Worm (Caenorhabditis elegans) whole organism, midembryonic: ENCODE results near the gene col-176.

Source experiments
- T22C8.4 ChIP-seq: fragments of 200-800 bp; sonication (Bioruptor generic); IDR thresholded peaks from 2 replicates; pipeline ENCODE4 v1.3.6; 2022; ENCODE audit warnings: missing genetic modification characterization, missing compliant biosample characterization
- cog-1 ChIP-seq: sonication (generic microtip); optimal IDR thresholded peaks from 2 replicates; lab custom pipeline; 2016; ENCODE audit warnings: missing genetic modification characterization, missing compliant biosample characterization
- flt-1 ChIP-seq: fragments of 200-800 bp; sonication (Bioruptor generic); IDR thresholded peaks from 2 replicates; pipeline ENCODE4 v1.3.6; 2022; ENCODE audit warnings: missing genetic modification characterization, missing compliant biosample characterization
- klf-2 ChIP-seq: fragments of 200-800 bp; sonication (Bioruptor generic); conservative IDR thresholded peaks from 2 replicates; pipeline ENCODE4 v1.3.6; 2022; ENCODE audit warnings: missing genetic modification reagents, missing genetic modification characterization, missing compliant biosample characterization
- med-1 ChIP-seq: sonication (generic microtip); optimal IDR thresholded peaks from 2 replicates; lab custom pipeline; 2017; ENCODE audit warnings: missing genetic modification characterization, mild to moderate bottlenecking, missing compliant biosample characterization, antibody characterized with exemption, missing genetic modification reagents; ENCODE audit not compliant: insufficient read depth
- tab-1 ChIP-seq: fragments of 200-800 bp; sonication (Bioruptor generic); IDR thresholded peaks from 2 replicates; pipeline ENCODE4 v1.3.6; 2022; ENCODE audit warnings: missing genetic modification characterization, missing compliant biosample characterization
- ztf-23 ChIP-seq: fragments of 200-800 bp; sonication (Bioruptor generic); IDR thresholded peaks from 2 replicates; pipeline ENCODE4 v1.3.6; 2022; ENCODE audit warnings: missing genetic modification reagents, missing genetic modification characterization, missing compliant biosample characterization
- ztf-29 ChIP-seq: fragments of 200-800 bp; sonication (Bioruptor generic); IDR thresholded peaks from 2 replicates; pipeline ENCODE4 v1.3.6; 2022; ENCODE audit warnings: missing genetic modification reagents, missing genetic modification characterization, missing compliant biosample characterization

DNA sequence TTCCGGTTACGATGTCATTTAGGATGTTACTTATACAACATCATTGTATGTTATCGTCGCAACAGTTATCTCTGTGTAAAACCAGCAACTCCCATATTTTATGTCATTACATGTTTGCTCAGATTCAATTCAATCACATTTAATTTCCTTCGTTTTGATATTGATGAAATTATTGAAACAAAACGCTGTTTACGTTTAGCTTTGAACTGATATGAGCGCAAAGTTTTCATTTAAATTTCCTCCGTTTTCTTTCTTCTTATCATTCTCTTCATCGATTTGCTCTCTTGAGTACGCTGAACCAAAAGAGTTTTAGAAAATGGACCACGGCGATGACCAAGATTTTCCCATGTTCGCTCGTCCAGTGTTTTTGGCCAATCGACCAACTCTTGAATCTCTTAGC lies 46.6 kb upstream of the col-176 start, which contains the start of gene sek-6:
- TF ChIP-seq T22C8.4 (GFP tag; lab: Robert Waterston, UW) (no peak), cog-1 (tag; lab: Kevin White, UChicago) (no peak), ztf-29 (GFP tag; lab: Robert Waterston, UW) (no peak), klf-2 (GFP tag; lab: Robert Waterston, UW) (no peak), med-1 (GFP tag; lab: Kevin White, UChicago) (no peak), tab-1 (GFP tag; lab: Robert Waterston, UW) (no peak), flt-1 (GFP tag; lab: Robert Waterston, UW) (no peak), ztf-23 (GFP tag; lab: Robert Waterston, UW) (no peak)
